Worm (Caenorhabditis elegans) whole organism, L1 larva: ENCODE data around the gene gos-28.

Experiments
- C04F5.9 ChIP-seq: sonication (generic microtip); optimal IDR thresholded peaks from 2 replicates; lab custom pipeline; 2016; ENCODE audit warnings: missing genetic modification characterization, missing compliant biosample characterization
- C34B4.2 ChIP-seq: sonication (generic microtip); optimal IDR thresholded peaks from 2 replicates; lab custom pipeline; 2017; ENCODE audit warnings: mild to moderate bottlenecking, missing genetic modification characterization, missing compliant biosample characterization
- F16B12.6 ChIP-seq: fragments of 150-350 bp; optimal IDR thresholded peaks from 2 replicates; lab custom pipeline; 2014; ENCODE audit warnings: missing biosample characterization, missing genetic modification characterization
- ama-1 ChIP-seq: fragments of 150-350 bp; optimal IDR thresholded peaks from 2 replicates; lab custom pipeline; 2014
- blmp-1 ChIP-seq: fragments of 150-350 bp; optimal IDR thresholded peaks from 2 replicates; lab custom pipeline; 2014; ENCODE audit warnings: missing biosample characterization, missing genetic modification characterization
- ceh-8 ChIP-seq: fragments of 200-800 bp; sonication (Bioruptor generic); optimal IDR thresholded peaks from 2 replicates; lab custom pipeline; 2018; ENCODE audit warnings: mild to moderate bottlenecking, missing genetic modification characterization, moderate library complexity, missing compliant biosample characterization
- efl-1 ChIP-seq, 4 experiments: fragments of 150-350 bp; optimal IDR thresholded peaks in 3 of 4; peaks in 1 of 4; 1 replicate in 1 of 4; 2 replicates in 3 of 4; lab custom pipeline; 2014; ENCODE audit warnings: missing biosample characterization in 2 of 4, missing genetic modification characterization in 2 of 4, missing genetic modification reagents in 2 of 4
- elt-2 ChIP-seq: sonication (generic microtip); optimal IDR thresholded peaks from 2 replicates; lab custom pipeline; 2016; ENCODE audit warnings: missing genetic modification characterization, mild to moderate bottlenecking, inconsistent platforms, missing compliant biosample characterization, missing genetic modification reagents
- ets-5 ChIP-seq: fragments of 200-800 bp; sonication (Bioruptor generic); IDR thresholded peaks from 2 replicates; pipeline ENCODE4 v1.3.6; 2022; ENCODE audit warnings: missing genetic modification characterization, missing compliant biosample characterization
- fkh-10 ChIP-seq: sonication (generic microtip); optimal IDR thresholded peaks from 2 replicates; lab custom pipeline; 2017; ENCODE audit warnings: missing biosample characterization, missing genetic modification reagents, missing genetic modification characterization
- fkh-4 ChIP-seq: sonication (generic microtip); optimal IDR thresholded peaks from 2 replicates; lab custom pipeline; 2016; ENCODE audit warnings: missing compliant biosample characterization, missing genetic modification characterization, borderline replicate concordance
- jun-1 ChIP-seq: fragments of 150-350 bp; optimal IDR thresholded peaks from 2 replicates; lab custom pipeline; 2014; ENCODE audit warnings: missing biosample characterization, missing genetic modification reagents, missing genetic modification characterization
- lin-14 ChIP-seq: fragments of 200-800 bp; sonication (Bioruptor generic); optimal IDR thresholded peaks from 2 replicates; lab custom pipeline; 2018; ENCODE audit warnings: mild to moderate bottlenecking, missing genetic modification characterization, moderate library complexity, missing compliant biosample characterization
- lin-35 ChIP-seq, 2 experiments: fragments of 150-350 bp; optimal IDR thresholded peaks; 2 replicates each; lab custom pipeline; 2014; ENCODE audit warnings: missing biosample characterization in 2 of 2, missing genetic modification characterization in 2 of 2, missing genetic modification reagents in 2 of 2
- lsy-2 ChIP-seq, 2 experiments: fragments of 150-350 bp; optimal IDR thresholded peaks; 2 replicates each; lab custom pipeline; 2014; ENCODE audit warnings: missing biosample characterization in 2 of 2, missing genetic modification characterization in 2 of 2
- mef-2 ChIP-seq: fragments of 150-350 bp; optimal IDR thresholded peaks from 2 replicates; lab custom pipeline; 2014; ENCODE audit warnings: missing biosample characterization, missing genetic modification characterization
- mep-1 ChIP-seq: fragments of 150-350 bp; optimal IDR thresholded peaks from 2 replicates; lab custom pipeline; 2014; ENCODE audit warnings: missing biosample characterization, missing genetic modification characterization
- nhr-11 ChIP-seq: fragments of 150-350 bp; optimal IDR thresholded peaks from 2 replicates; lab custom pipeline; 2014; ENCODE audit warnings: missing biosample characterization, missing genetic modification characterization
- nhr-19 ChIP-seq: fragments of 200-800 bp; sonication (Bioruptor generic); conservative IDR thresholded peaks from 2 replicates; pipeline ENCODE4 v1.3.6; 2022; ENCODE audit warnings: missing genetic modification characterization, missing compliant biosample characterization
- nhr-71 ChIP-seq: sonication (generic microtip); optimal IDR thresholded peaks from 2 replicates; lab custom pipeline; 2016; ENCODE audit warnings: mild to moderate bottlenecking, missing genetic modification characterization, moderate library complexity, missing compliant biosample characterization
- nhr-76 ChIP-seq: sonication (generic microtip); optimal IDR thresholded peaks from 2 replicates; lab custom pipeline; 2017; ENCODE audit warnings: missing biosample characterization, missing genetic modification characterization
- nhr-77 ChIP-seq: fragments of 150-350 bp; optimal IDR thresholded peaks from 2 replicates; lab custom pipeline; 2014; ENCODE audit warnings: missing biosample characterization, missing genetic modification characterization
- nhr-84 ChIP-seq: sonication (generic microtip); optimal IDR thresholded peaks from 2 replicates; lab custom pipeline; 2017; ENCODE audit warnings: missing biosample characterization, missing genetic modification characterization
- nhr-90 ChIP-seq: sonication (generic microtip); optimal IDR thresholded peaks from 2 replicates; lab custom pipeline; 2016; ENCODE audit warnings: mild to moderate bottlenecking, missing genetic modification characterization, missing compliant biosample characterization; ENCODE audit not compliant: poor library complexity
- snpc-4 ChIP-seq: fragments of 150-350 bp; optimal IDR thresholded peaks from 2 replicates; lab custom pipeline; 2014; ENCODE audit warnings: missing biosample characterization, missing genetic modification characterization
- snu-23 ChIP-seq: sonication (generic microtip); optimal IDR thresholded peaks from 2 replicates; lab custom pipeline; 2016; ENCODE audit warnings: missing genetic modification characterization, missing compliant biosample characterization
- sox-4 ChIP-seq: sonication (generic microtip); optimal IDR thresholded peaks from 2 replicates; lab custom pipeline; 2016; ENCODE audit warnings: missing genetic modification characterization, missing compliant biosample characterization
- swsn-7 ChIP-seq: sonication (generic microtip); optimal IDR thresholded peaks from 2 replicates; lab custom pipeline; 2016; ENCODE audit warnings: missing genetic modification characterization, missing compliant biosample characterization
- tbx-2 ChIP-seq: sonication (generic microtip); optimal IDR thresholded peaks from 2 replicates; lab custom pipeline; 2016; ENCODE audit warnings: missing genetic modification characterization, missing compliant biosample characterization
- unc-130 ChIP-seq: fragments of 150-350 bp; optimal IDR thresholded peaks from 2 replicates; lab custom pipeline; 2017; ENCODE audit warnings: missing biosample characterization, missing genetic modification characterization, inconsistent platforms
- unc-62 ChIP-seq: fragments of 150-350 bp; optimal IDR thresholded peaks from 2 replicates; lab custom pipeline; 2014; ENCODE audit warnings: missing biosample characterization, missing genetic modification reagents, missing genetic modification characterization
- zag-1 ChIP-seq: fragments of 150-350 bp; optimal IDR thresholded peaks from 2 replicates; lab custom pipeline; 2014; ENCODE audit warnings: missing biosample characterization, missing genetic modification characterization
- ztf-11 ChIP-seq, 2 experiments: sonication (generic microtip); optimal IDR thresholded peaks; 2 replicates each; lab custom pipeline; 2016 to 2017; ENCODE audit warnings: missing genetic modification characterization in 2 of 2, missing biosample characterization in 1 of 2, missing compliant biosample characterization in 1 of 2
- ztf-4 ChIP-seq: fragments of 150-350 bp; optimal IDR thresholded peaks from 2 replicates; lab custom pipeline; 2014; ENCODE audit warnings: missing biosample characterization, missing genetic modification characterization

The gos-28 gene

DNA sequence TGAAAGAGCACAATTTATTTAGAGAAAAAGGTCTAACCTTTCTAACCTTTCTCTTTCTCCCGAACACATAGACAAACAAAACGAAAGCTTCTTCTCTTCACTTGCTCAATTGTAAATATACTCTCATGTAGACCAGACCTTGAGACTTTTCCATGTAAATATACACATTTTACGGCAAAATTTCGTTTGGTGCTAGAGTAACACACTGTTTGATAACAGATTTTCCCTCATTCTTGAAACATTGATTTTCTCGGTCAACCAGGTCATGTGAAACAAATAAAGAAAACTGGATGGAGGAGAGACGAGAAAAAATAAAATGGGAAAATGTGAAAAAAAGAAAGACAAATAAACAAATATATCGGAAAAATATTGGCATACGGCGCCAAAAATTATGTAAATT, 27.0 kb downstream of the gos-28 start:
- TF ChIP-seq ztf-11 (tag; optimal IDR thresholded peaks at IDR 0.05; lab: Kevin White, UChicago), result no peak
- no peak for TF ChIP-seq mep-1 (tag; lab: Kevin White, UChicago)
- TF ChIP-seq lin-14 (GFP tag; lab: Kevin White, UChicago), result peak; percentile 52
- peak in 1 of 2 experiments; percentile 12 for TF ChIP-seq lsy-2 (tag; optimal IDR thresholded peaks at IDR 0.05; lab: Kevin White, UChicago)
- peak; percentile 5 for TF ChIP-seq nhr-71 (tag; lab: Kevin White, UChicago)
- peak in 1 of 2 experiments; percentile 12 for TF ChIP-seq lin-35 (GFP tag; optimal IDR thresholded peaks at IDR 0.05; lab: Kevin White, UChicago)
- peak; percentile 40 for TF ChIP-seq elt-2
- TF ChIP-seq tbx-2 (tag; lab: Kevin White, UChicago), result peak; percentile 24

DNA sequence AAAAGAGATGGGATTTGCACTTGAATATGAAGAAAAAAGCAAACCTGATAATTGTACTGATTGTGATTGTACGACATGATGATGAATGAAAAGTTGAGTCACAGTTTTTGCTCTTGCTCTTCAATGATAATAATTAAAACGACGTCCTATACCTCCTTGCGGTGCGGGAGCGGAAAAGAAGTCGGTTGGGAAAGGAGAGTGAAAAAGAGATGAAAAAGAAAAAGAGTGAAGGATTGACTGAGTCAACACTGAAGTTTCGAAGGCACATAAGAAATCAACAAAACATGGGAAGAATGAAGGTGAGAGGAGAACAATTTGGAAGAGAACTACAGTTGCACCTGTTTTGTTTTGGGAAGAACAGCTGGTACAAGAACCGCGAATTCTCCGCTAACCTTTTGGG, 29.6 kb downstream of the gos-28 start, which contains the start of gene F56C9.8:
Gene F56C9.8 (minus strand): TSS at position 120 of the 400 bp plus-strand sequence.
- TF ChIP-seq efl-1 (optimal IDR thresholded peaks at IDR 0.05; lab: Kevin White, UChicago) (no peak), efl-1 (GFP tag; optimal IDR thresholded peaks at IDR 0.05 in 1 of 2; lab: Kevin White, UChicago) (peak in 1 of 2 experiments; percentile 90), jun-1 (tag; lab: Kevin White, UChicago) (no peak)

ce11 chrIII:7317354-7317753, 31.6 kb downstream of the gos-28 start:
- TF ChIP-seq nhr-19 (no peak), efl-1 (optimal IDR thresholded peaks at IDR 0.05; lab: Kevin White, UChicago) (no peak), efl-1 (GFP tag; optimal IDR thresholded peaks at IDR 0.05 in 1 of 2; lab: Kevin White, UChicago) (peak in 1 of 2 experiments; percentile 47)

DNA sequence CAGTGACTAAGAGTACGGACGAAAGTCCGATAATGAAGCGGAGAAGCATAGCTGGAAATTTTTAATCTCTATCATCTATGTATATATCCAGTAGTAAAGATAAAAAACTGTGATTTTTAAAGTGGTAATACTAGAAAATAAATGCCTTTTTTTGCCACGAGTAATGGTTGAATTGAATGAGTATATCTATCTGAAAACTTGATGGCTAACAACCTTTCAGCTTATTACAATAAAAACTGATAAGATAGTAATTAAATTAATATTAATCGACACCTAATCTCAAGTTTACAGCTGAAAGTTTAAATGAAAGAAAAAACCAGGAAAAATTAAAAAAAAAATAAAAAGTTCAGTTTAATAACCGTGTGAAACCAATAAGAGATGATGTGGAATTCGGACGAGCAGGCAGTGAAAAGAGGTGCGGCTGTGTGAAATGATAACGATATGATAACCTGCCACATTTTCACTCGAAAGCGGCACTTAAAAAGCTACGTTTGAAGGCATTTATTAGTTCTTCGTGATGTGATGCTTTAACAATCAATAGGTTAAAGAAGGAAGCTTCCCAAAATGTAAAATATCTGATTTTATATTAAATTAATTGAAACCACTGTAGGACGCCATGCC, 33.9 kb downstream of the gos-28 start, which contains the start of gene nspg-6:
Gene nspg-6 (minus strand): TSS at position 51 of the 621 bp plus-strand sequence.
- TF ChIP-seq C04F5.9 (tag; lab: Kevin White, UChicago) (no peak), elt-2 (peak; percentile 14), ets-5 (GFP tag; lab: Robert Waterston, UW) (no peak)

- no peak for TF ChIP-seq mep-1 (tag; lab: Kevin White, UChicago)
- no peak for TF ChIP-seq C34B4.2 (tag; lab: Kevin White, UChicago)
- TF ChIP-seq fkh-10, result no peak
- no peak for TF ChIP-seq sox-4 (tag; lab: Kevin White, UChicago)
- TF ChIP-seq snpc-4, result no peak
- TF ChIP-seq ama-1, result no peak
- no peak for TF ChIP-seq blmp-1
- no peak for TF ChIP-seq lsy-2 (tag; optimal IDR thresholded peaks at IDR 0.05; lab: Kevin White, UChicago)
- no peak for TF ChIP-seq F16B12.6 (tag; lab: Kevin White, UChicago)
- TF ChIP-seq mef-2 (tag; lab: Kevin White, UChicago), result no peak
- TF ChIP-seq ets-5 (GFP tag; lab: Robert Waterston, UW), result no peak
- no peak for TF ChIP-seq snu-23
These were observed 34.5 kb downstream of the gos-28 start for ce11 chrIII:7314473-7314872.

- TF ChIP-seq ets-5 (GFP tag; lab: Robert Waterston, UW) (no peak), unc-62 (no peak), fkh-4 (tag; lab: Kevin White, UChicago) (no peak), mep-1 (tag; lab: Kevin White, UChicago) (no peak), lin-35 (GFP tag; optimal IDR thresholded peaks at IDR 0.05; lab: Kevin White, UChicago) (no peak), nhr-76 (no peak), swsn-7 (tag; lab: Kevin White, UChicago) (no peak), blmp-1 (no peak)
These were observed 38.2 kb downstream of the gos-28 start, which contains the start of the genes F56C9.6 and F56C9.3 for ce11 chrIII:7310662-7311340. TSS of gene F56C9.6 (minus strand) at chrIII:7310773. TSS of gene F56C9.3 (plus strand) at chrIII:7311290.

DNA sequence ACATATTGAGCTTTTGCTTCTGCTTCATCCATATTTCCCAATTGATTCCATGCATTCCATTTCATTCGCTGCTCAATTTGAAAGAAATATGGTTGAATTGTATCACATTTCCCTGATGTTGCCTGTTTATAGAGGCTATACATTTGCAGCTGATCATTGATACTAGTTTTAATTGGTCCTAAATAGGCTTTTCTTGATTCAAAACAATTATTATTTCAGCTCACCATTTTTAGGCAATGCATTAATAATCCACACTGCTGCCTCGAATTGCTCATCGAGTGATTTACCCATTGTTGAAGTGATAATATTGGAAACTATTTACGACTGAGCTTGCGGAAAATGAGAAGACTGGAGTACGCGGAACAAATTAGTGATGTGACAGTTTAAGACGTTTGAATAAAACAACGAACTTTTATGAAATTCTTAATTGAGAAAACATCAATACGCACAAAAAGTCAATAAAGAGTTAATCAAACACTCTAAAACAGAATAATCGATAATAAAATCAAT, 40.3 kb downstream of the gos-28 start, which contains the start of gene acbp-4:
Gene acbp-4 (minus strand): TSS at position 510 of the 510 bp plus-strand sequence.
- TF ChIP-seq unc-130 (tag; lab: Kevin White, UChicago) (no peak), swsn-7 (tag; lab: Kevin White, UChicago) (no peak), nhr-84 (tag; lab: Kevin White, UChicago) (no peak), ztf-4 (tag; lab: Kevin White, UChicago) (no peak), nhr-11 (no peak), ceh-8 (GFP tag; lab: Kevin White, UChicago) (no peak), nhr-90 (tag; lab: Kevin White, UChicago) (no peak), nhr-77 (no peak), lin-35 (GFP tag; optimal IDR thresholded peaks at IDR 0.05; lab: Kevin White, UChicago) (no peak), zag-1 (tag; lab: Kevin White, UChicago) (no peak)
